Fruit fly (Drosophila melanogaster) whole organism, pupa: ENCODE results near the gene Snx3.
A peak's percentile ranks its signal among the peaks of the same experiment; 100 is the strongest.

Experiments used
- CG10348 ChIP-seq: fragments of 200-800 bp; sonication (Bioruptor generic); IDR thresholded peaks from 2 replicates; pipeline ENCODE4 v1.3.6; 2022; ENCODE audit warnings: missing biosample characterization, missing genetic modification characterization
- CG12605 ChIP-seq: fragments of 200-800 bp; sonication (Bioruptor generic); IDR thresholded peaks from 2 replicates; pipeline ENCODE4 v1.3.6; 2022; ENCODE audit warnings: missing biosample characterization, missing genetic modification characterization
- CG14655 ChIP-seq: fragments of 200-800 bp; sonication (Bioruptor generic); optimal IDR thresholded peaks from 3 replicates; lab custom pipeline; 2017; ENCODE audit warnings: mild to moderate bottlenecking, missing biosample characterization, missing genetic modification reagents, missing genetic modification characterization
- CG15710 ChIP-seq: fragments of 200-800 bp; sonication (Bioruptor generic); optimal IDR thresholded peaks from 2 replicates; lab custom pipeline; 2018; ENCODE audit warnings: missing biosample characterization, mild to moderate bottlenecking, missing genetic modification characterization, moderate library complexity
- CG17806 ChIP-seq: fragments of 200-800 bp; sonication (Bioruptor generic); optimal IDR thresholded peaks from 2 replicates; lab custom pipeline; 2018; ENCODE audit warnings: missing biosample characterization, mild to moderate bottlenecking, missing genetic modification characterization, moderate library complexity
- CG32121 ChIP-seq: fragments of 200-800 bp; sonication (Bioruptor generic); IDR thresholded peaks from 2 replicates; pipeline ENCODE4 v1.3.6; 2022; ENCODE audit warnings: missing biosample characterization, missing genetic modification characterization
- CG34367 ChIP-seq: fragments of 200-800 bp; sonication (Bioruptor generic); optimal IDR thresholded peaks from 2 replicates; lab custom pipeline; 2018; ENCODE audit warnings: missing biosample characterization, mild to moderate bottlenecking, missing genetic modification characterization
- CG4496 ChIP-seq: fragments of 200-800 bp; sonication (Bioruptor generic); IDR thresholded peaks from 3 replicates; pipeline ENCODE4 v1.3.6; 2022; ENCODE audit warnings: missing biosample characterization, missing genetic modification characterization
- CG8159 ChIP-seq: fragments of 200-800 bp; sonication (Bioruptor generic); optimal IDR thresholded peaks from 3 replicates; lab custom pipeline; 2018; ENCODE audit warnings: missing biosample characterization, mild to moderate bottlenecking, missing genetic modification characterization, moderate library complexity
- CG8301 ChIP-seq: fragments of 200-800 bp; sonication (Bioruptor generic); optimal IDR thresholded peaks from 2 replicates; lab custom pipeline; 2018; ENCODE audit warnings: missing biosample characterization, mild to moderate bottlenecking, missing genetic modification characterization
- CG9948 ChIP-seq: fragments of 200-800 bp; sonication (Bioruptor generic); optimal IDR thresholded peaks from 2 replicates; lab custom pipeline; 2018; ENCODE audit warnings: missing biosample characterization, mild to moderate bottlenecking, missing genetic modification characterization, moderate library complexity
- D1 ChIP-seq: fragments of 200-800 bp; sonication (Bioruptor generic); optimal IDR thresholded peaks from 2 replicates; lab custom pipeline; 2018; ENCODE audit warnings: missing biosample characterization, mild to moderate bottlenecking, missing genetic modification characterization, moderate library complexity
- EcR ChIP-seq: fragments of 200-800 bp; sonication (Bioruptor generic); optimal IDR thresholded peaks from 3 replicates; lab custom pipeline; 2019; ENCODE audit warnings: missing biosample characterization, missing genetic modification characterization, mild to moderate bottlenecking, moderate library complexity, missing genetic modification reagents
- Ets98B ChIP-seq: fragments of 200-800 bp; sonication (Bioruptor generic); IDR thresholded peaks from 2 replicates; pipeline ENCODE4 v1.3.6; 2022; ENCODE audit warnings: missing biosample characterization, missing genetic modification characterization
- Pif1A ChIP-seq: fragments of 200-800 bp; sonication (Bioruptor generic); optimal IDR thresholded peaks from 3 replicates; lab custom pipeline; 2016; ENCODE audit warnings: missing biosample characterization, missing genetic modification characterization
- Pif1B ChIP-seq: fragments of 200-800 bp; sonication (Bioruptor generic); optimal IDR thresholded peaks from 3 replicates; lab custom pipeline; 2016; ENCODE audit warnings: missing biosample characterization, missing genetic modification characterization
- Snoo ChIP-seq: fragments of 200-800 bp; sonication (Bioruptor generic); optimal IDR thresholded peaks from 3 replicates; lab custom pipeline; 2017; ENCODE audit warnings: missing biosample characterization, mild to moderate bottlenecking, missing genetic modification characterization, inconsistent platforms
- fd96Ca ChIP-seq: fragments of 200-800 bp; sonication (Bioruptor generic); IDR thresholded peaks from 3 replicates; pipeline ENCODE4 v1.3.6; 2022; ENCODE audit warnings: missing biosample characterization, missing genetic modification characterization
- gl ChIP-seq: fragments of 200-800 bp; sonication (Bioruptor generic); optimal IDR thresholded peaks from 2 replicates; lab custom pipeline; 2018; ENCODE audit warnings: missing biosample characterization, mild to moderate bottlenecking, missing genetic modification characterization
- rn ChIP-seq: fragments of 200-800 bp; sonication (Bioruptor generic); IDR thresholded peaks from 2 replicates; pipeline ENCODE4 v1.3.6; 2022; ENCODE audit warnings: missing biosample characterization, missing genetic modification characterization

The Snx3 gene

DNA sequence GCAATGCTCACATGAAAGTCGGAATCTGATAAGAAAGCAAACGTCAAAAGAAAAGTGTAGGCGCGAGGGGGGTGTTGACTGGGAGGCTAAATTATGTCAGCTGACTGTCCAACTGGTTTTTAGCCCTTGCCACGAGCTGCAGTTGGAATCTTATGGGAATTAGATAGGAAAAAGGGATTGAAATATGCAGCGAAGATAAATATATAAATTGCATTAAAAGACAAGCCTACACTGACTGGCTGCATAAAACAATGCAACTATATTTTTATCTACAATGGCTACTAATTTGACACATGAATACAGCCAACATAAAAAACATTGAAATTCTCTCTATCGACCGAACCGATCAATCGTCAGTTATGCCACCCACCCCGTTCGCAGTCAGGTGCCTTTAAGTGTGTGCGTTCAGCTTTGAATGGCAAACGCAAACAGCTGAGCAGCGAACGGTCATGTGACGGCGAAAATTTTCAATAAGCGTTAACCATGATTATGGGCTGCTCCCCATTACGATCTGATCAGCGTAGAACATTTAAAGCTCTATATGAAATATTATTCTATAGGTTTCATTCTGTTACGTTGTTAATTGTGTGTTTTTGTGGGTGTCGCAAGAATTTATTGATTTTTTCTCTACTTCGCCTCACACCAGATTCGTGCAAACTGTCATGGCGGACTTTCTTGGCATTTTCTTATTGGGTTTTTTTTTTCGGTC lies 1.0 kb upstream of the Snx3 start:
- TF ChIP-seq fd96Ca (GFP tag; lab: Robert Waterston, UW) (no peak), CG8159 (tag; lab: Kevin White, UChicago) (no peak), Pif1B (GFP tag; lab: Kevin White, UChicago) (no peak), CG34367 (tag; lab: Kevin White, UChicago) (no peak), CG8301 (no peak), Pif1A (GFP tag; lab: Kevin White, UChicago) (no peak), EcR (GFP tag; lab: Kevin White, UChicago) (no peak), rn (no peak), CG4496 (GFP tag; lab: Robert Waterston, UW) (no peak), CG32121 (no peak), CG9948 (tag; lab: Kevin White, UChicago) (no peak), gl (tag; lab: Kevin White, UChicago) (no peak), Ets98B (no peak), CG10348 (no peak), CG17806 (no peak)

DNA sequence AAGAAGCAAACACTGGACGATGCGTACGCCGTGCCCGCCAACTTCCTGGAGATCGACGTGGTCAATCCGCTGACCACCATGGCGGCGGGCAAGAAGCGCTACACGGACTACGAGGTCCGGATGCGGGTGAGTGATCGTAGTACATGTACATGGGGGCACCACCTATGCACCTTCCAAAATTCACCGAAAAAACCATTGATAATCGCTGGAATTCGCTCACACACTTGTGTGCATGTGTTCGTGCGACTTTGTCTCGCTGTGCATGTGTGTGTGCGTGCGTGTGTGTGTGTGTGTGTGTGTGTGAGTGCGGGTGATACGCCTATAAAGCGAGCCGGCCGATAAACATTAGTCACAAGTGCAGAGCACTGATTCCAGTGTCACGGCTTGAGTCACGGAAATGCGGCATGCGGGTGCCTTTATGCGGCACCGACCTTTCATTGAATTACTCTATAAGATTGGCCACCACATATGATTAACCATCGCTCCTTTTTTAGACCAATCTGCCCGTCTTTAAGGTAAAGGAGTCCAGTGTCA lies 631 bp downstream of the Snx3 start:
- no peak for TF ChIP-seq Pif1A (GFP tag; lab: Kevin White, UChicago)
- no peak for TF ChIP-seq CG8159 (tag; lab: Kevin White, UChicago)
- no peak for TF ChIP-seq CG34367 (tag; lab: Kevin White, UChicago)
- TF ChIP-seq CG14655 (GFP tag; lab: Kevin White, UChicago): no peak
- TF ChIP-seq CG12605 (GFP tag; lab: Robert Waterston, UW): no peak

DNA sequence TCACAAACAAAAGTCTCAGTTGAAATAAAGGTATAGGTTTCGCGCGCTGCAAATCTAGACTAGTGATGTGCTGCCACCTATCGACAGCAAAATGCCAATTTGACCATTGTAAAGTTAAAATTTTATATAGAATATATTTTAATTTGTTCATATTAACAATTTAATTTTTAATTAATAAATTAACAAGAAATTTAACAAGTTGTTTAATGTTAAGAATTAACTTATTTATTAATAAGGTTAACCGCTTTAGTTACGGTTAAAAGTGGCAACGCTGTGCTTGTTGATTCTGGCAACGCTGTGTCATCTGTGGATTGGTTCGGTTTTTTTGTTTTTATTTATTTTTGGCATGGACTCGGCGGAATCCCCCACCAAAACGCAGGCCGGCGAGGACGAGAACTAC lies 2.5 kb downstream of the Snx3 start, which contains the start of gene Not10:
TSS of gene Not10 (plus strand) at position 279 of the 400 bp plus-strand sequence.
- peak; percentile 11; the same call in 1 of the 2 replicates for TF ChIP-seq Ets98B
- no peak for TF ChIP-seq CG32121
- no peak for TF ChIP-seq CG4496 (GFP tag; lab: Robert Waterston, UW)
- TF ChIP-seq CG10348: no peak
- TF ChIP-seq CG8159 (tag; lab: Kevin White, UChicago): peak; percentile 32
- no peak for TF ChIP-seq CG12605 (GFP tag; lab: Robert Waterston, UW)
- TF ChIP-seq CG9948 (tag; lab: Kevin White, UChicago): no peak
- no peak for TF ChIP-seq rn
- TF ChIP-seq CG8301: no peak

DNA sequence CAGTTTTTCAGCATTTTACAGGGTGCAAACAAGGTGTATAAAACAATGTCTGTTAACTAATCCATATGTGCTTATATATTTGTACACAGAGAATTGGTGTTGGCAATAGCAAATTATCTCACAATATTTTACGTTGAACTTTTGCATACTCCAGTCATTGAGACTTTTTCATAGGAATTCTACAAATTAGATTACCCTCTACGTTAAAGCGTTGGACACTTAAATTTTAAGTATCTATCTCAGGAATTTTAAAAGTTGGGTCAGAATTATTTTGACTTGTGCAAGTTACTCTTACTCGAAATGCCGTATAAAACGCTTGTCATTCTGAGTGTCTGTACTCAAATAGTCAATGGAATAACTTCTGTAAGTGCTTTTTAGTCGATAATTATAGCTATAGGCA lies 5.2 kb downstream of the Snx3 start, which contains the start of gene CG18530:
TSS of gene CG18530 (plus strand) at position 301 of the 400 bp plus-strand sequence.
- TF ChIP-seq D1 (tag; lab: Kevin White, UChicago) (no peak), CG8159 (tag; lab: Kevin White, UChicago) (no peak), Pif1B (GFP tag; lab: Kevin White, UChicago) (no peak), CG32121 (no peak), CG17806 (no peak), Pif1A (GFP tag; lab: Kevin White, UChicago) (no peak), gl (tag; lab: Kevin White, UChicago) (no peak), CG8301 (no peak), CG15710 (tag; lab: Kevin White, UChicago) (no peak), fd96Ca (GFP tag; lab: Robert Waterston, UW) (no peak), rn (no peak), CG4496 (GFP tag; lab: Robert Waterston, UW) (no peak), CG9948 (tag; lab: Kevin White, UChicago) (no peak)

DNA sequence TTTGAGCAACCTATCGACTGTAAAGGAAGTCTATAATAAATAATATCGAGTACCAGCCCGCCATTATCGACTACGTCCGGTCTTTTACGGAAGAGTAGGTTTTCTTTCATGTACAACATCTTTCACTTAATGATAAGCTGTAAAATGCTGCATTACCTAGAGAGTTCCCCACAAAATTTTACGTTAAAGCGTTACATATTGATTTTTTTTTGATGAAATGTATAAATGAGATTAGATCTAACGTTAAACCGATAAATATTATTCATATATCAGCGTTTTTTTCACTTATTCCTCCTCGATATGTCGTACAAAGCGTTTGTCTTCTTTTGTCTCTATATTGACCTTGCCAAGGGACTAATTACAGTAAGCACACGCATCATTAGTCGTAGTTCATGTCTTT lies 6.8 kb downstream of the Snx3 start, which contains the start of gene CG11598:
TSS of gene CG11598 (plus strand) at position 301 of the 400 bp plus-strand sequence.
- no peak for TF ChIP-seq fd96Ca (GFP tag; lab: Robert Waterston, UW)
- no peak for TF ChIP-seq CG9948 (tag; lab: Kevin White, UChicago)
- no peak for TF ChIP-seq CG17806
- no peak for TF ChIP-seq CG32121

DNA sequence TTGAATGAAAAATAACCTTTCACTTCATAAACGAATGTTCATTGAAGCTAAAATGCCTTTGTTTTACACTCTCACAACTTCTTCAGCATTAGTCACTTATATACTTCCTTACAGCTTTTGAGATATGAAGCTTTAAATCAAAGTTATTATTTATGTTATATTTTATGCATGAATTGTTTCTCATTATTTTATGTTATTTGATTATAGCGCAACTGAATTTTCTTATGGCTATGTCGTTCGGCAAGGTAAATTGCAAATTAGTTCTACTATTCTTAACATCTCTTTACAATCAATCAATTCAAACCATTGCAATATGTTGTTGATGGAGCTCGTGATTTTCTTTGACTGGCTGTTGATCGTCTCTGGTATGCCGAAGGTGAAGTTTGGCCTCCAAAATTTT lies 8.4 kb downstream of the Snx3 start, which contains the start of gene CG11600:
TSS of gene CG11600 (plus strand) at position 301 of the 400 bp plus-strand sequence.
- TF ChIP-seq Snoo (tag; lab: Kevin White, UChicago) (no peak), CG34367 (tag; lab: Kevin White, UChicago) (no peak), EcR (GFP tag; lab: Kevin White, UChicago) (no peak), Pif1A (GFP tag; lab: Kevin White, UChicago) (no peak), CG15710 (tag; lab: Kevin White, UChicago) (no peak), CG4496 (GFP tag; lab: Robert Waterston, UW) (no peak), Ets98B (no peak)

DNA sequence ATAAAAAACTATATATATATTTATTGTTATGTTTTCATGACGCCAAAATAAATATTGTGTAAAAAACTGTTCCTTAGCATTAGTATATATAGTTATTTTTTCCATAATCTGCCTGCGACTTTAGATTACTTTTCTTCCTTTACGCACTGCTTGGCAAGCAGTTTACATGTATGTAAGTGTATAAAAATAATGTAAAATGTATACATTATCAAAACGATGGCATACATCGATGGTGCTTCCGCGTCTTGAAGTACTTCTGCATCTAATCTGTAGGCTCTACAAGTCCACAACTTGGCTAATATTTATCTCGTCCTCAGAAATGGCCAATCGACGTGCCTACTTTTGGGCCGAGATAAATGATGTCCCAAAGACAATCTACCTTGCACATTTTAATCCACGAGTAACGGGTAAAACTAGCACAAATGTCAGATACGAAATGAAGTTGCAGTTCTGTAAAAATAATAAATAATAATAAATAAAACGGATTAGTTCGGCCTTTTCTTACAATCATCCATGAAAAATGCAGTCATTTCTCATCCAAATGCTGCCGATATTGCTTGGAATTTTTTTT lies 10.2 kb downstream of the Snx3 start, which contains the start of gene CG11608:
TSS of gene CG11608 (plus strand) at position 521 of the 571 bp plus-strand sequence.
- TF ChIP-seq CG32121: no peak
- no peak for TF ChIP-seq EcR (GFP tag; lab: Kevin White, UChicago)
- TF ChIP-seq gl (tag; lab: Kevin White, UChicago): no peak
- TF ChIP-seq, all 21 proteins: peak for 0
